Worm (Caenorhabditis elegans) whole organism, L4/young adult: ENCODE measurements around the gene F41E6.8.

Source experiments
- W03F9.2 ChIP-seq: fragments of 150-350 bp; optimal IDR thresholded peaks from 2 replicates; lab custom pipeline; 2014; ENCODE audit warnings: missing biosample characterization, missing genetic modification characterization
- dao-5 ChIP-seq: sonication (generic microtip); optimal IDR thresholded peaks from 2 replicates; lab custom pipeline; 2016; ENCODE audit warnings: missing genotype, missing genetic modification characterization, moderate library complexity, missing compliant biosample characterization

ce11 chrV:8610633-8611404 is 9.5 kb upstream of the F41E6.8 start, which contains the start of gene fip-4:
- TF ChIP-seq dao-5 (tag; lab: Kevin White, UChicago) (no peak), W03F9.2 (no peak)
